Worm (Caenorhabditis elegans): ENCODE data around the gene B0250.18.
"Not testable (repeated sequence)": the region's sequence is repeated elsewhere in the genome, so short reads cannot be mapped to it uniquely, and the experiment has no call there.

DNA sequence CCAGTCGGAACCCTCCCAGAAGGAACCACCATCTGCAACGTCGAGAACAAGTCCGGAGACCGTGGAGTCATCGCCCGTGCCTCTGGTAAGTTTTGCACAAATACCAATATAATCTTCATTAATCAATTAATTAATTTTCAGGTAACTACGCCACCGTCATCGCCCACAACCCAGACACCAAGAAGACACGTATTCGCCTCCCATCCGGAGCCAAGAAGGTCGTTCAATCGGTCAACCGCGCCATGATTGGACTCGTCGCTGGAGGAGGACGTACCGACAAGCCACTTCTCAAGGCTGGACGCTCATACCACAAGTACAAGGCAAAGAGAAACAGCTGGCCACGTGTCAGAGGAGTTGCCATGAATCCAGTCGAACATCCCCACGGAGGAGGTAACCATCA, 19.5 kb upstream of the B0250.18 start:
- TF ChIP-seq nhr-90, ceh-79 (tag; optimal IDR thresholded peaks at IDR 0.05): not testable (repeated sequence)

Measured in whole organism, young adult.